Worm (Caenorhabditis elegans) whole organism, L4 larva: ENCODE measurements around the gene F46G11.2.

Experiments used
- ama-1 ChIP-seq: fragments of 150-350 bp; optimal IDR thresholded peaks from 2 replicates; lab custom pipeline; 2014; ENCODE audit warnings: inconsistent platforms, mixed read lengths
- ceh-20 ChIP-seq: fragments of 200-800 bp; sonication (Bioruptor generic); IDR thresholded peaks from 2 replicates; pipeline ENCODE4 v1.3.6; 2022; ENCODE audit warnings: missing genetic modification reagents, missing genetic modification characterization, missing compliant biosample characterization
- cey-2 ChIP-seq: sonication (generic microtip); optimal IDR thresholded peaks from 3 replicates; lab custom pipeline; 2017; ENCODE audit warnings: missing genetic modification characterization, mild to moderate bottlenecking, missing compliant biosample characterization, antibody characterized with exemption, borderline replicate concordance; ENCODE audit not compliant: insufficient read depth
- daf-8 ChIP-seq: fragments of 200-800 bp; sonication (Bioruptor generic); IDR thresholded peaks from 2 replicates; pipeline ENCODE4 v1.3.6; 2022; ENCODE audit warnings: missing genetic modification characterization, missing compliant biosample characterization
- spr-1 ChIP-seq: sonication (generic microtip); optimal IDR thresholded peaks from 2 replicates; lab custom pipeline; 2016; ENCODE audit warnings: mild to moderate bottlenecking, missing genetic modification characterization, missing compliant biosample characterization
- zip-11 ChIP-seq: fragments of 200-800 bp; sonication (Bioruptor generic); IDR thresholded peaks from 2 replicates; pipeline ENCODE4 v1.3.6; 2022; ENCODE audit warnings: missing genetic modification characterization, missing compliant biosample characterization

DNA sequence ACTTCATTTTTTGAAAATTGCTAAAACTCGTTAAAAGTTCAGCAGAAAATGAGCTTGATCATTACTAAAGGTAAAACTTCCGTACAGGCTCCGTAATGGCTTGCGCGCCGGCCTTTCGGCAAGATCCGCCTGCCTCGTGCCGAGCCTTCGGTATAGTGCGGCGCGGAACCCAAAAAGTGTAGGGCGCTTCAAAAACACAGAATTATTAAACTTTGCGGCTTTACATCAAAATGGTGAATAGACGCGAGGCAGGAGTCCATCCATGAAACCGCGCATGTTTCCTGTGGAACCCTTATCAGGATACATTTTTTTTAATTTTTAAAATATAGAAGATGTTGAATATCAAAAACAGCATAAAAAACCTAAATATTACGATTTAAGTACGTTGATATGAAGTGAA lies 34.8 kb upstream of the F46G11.2 start:
- no peak for TF ChIP-seq daf-8 (GFP tag; lab: Robert Waterston, UW)
- TF ChIP-seq zip-11 (GFP tag; lab: Robert Waterston, UW): no peak
- TF ChIP-seq ceh-20 (GFP tag; lab: Robert Waterston, UW): no peak
- TF ChIP-seq spr-1 (tag; lab: Kevin White, UChicago): no peak
- TF ChIP-seq ama-1 (lab: Kevin White, UChicago): no peak
- no peak for TF ChIP-seq cey-2 (tag; lab: Kevin White, UChicago)
